Fruit fly (Drosophila melanogaster) whole organism, embryonic: ENCODE results near the gene Muc11A.

Source experiments
- CG12299 ChIP-seq: fragments of 200-800 bp; sonication (Bioruptor generic); optimal IDR thresholded peaks from 2 replicates; lab custom pipeline; 2018; ENCODE audit warnings: missing biosample characterization, mild to moderate bottlenecking, missing genetic modification characterization
- CG12391 ChIP-seq: fragments of 200-800 bp; sonication (Bioruptor generic); optimal IDR thresholded peaks from 3 replicates; lab custom pipeline; 2018; ENCODE audit warnings: missing biosample characterization, mild to moderate bottlenecking, missing genetic modification characterization, moderate library complexity
- CG18599 ChIP-seq: fragments of 200-800 bp; sonication (Bioruptor generic); optimal IDR thresholded peaks from 3 replicates; lab custom pipeline; 2017; ENCODE audit warnings: missing biosample characterization, missing genetic modification characterization, mild to moderate bottlenecking, moderate library complexity, missing genetic modification reagents
- CTCF ChIP-seq: fragments of 200-800 bp; sonication (Bioruptor generic); optimal IDR thresholded peaks from 2 replicates; lab custom pipeline; 2017; ENCODE audit warnings: missing biosample characterization, mild to moderate bottlenecking, missing genetic modification characterization, moderate library complexity
- CoRest ChIP-seq: fragments of 200-800 bp; sonication (Bioruptor generic); optimal IDR thresholded peaks from 3 replicates; lab custom pipeline; 2018; ENCODE audit warnings: missing biosample characterization, mild to moderate bottlenecking, missing genetic modification characterization, moderate library complexity
- Gug ChIP-seq: fragments of 200-800 bp; sonication (Bioruptor generic); IDR thresholded peaks from 4 replicates; pipeline ENCODE4 v1.3.6; 2022; ENCODE audit warnings: missing biosample characterization, missing genetic modification characterization
- NC2β ChIP-seq: fragments of 200-800 bp; sonication (Bioruptor generic); optimal IDR thresholded peaks from 2 replicates; lab custom pipeline; 2016; ENCODE audit warnings: missing biosample characterization, missing genetic modification characterization
- Rfx ChIP-seq: fragments of 200-800 bp; sonication (Bioruptor generic); IDR thresholded peaks from 2 replicates; pipeline ENCODE4 v1.3.6; 2022; ENCODE audit warnings: missing biosample characterization, missing genetic modification characterization
- Usf ChIP-seq: fragments of 200-800 bp; sonication (Bioruptor generic); optimal IDR thresholded peaks from 2 replicates; lab custom pipeline; 2017; ENCODE audit warnings: missing genotype, missing biosample characterization, missing genetic modification characterization
- Xrp1 ChIP-seq: fragments of 200-800 bp; sonication (Bioruptor generic); IDR thresholded peaks from 2 replicates; pipeline ENCODE4 v1.3.6; 2022; ENCODE audit warnings: missing biosample characterization, missing genetic modification characterization
- dm ChIP-seq: fragments of 200-800 bp; sonication (Bioruptor generic); optimal IDR thresholded peaks from 3 replicates; lab custom pipeline; 2016; ENCODE audit warnings: missing biosample characterization, missing genetic modification characterization
- fru ChIP-seq: fragments of >200 bp; optimal IDR thresholded peaks from 2 replicates; lab custom pipeline; 2017
- pho ChIP-seq: fragments of 200-800 bp; sonication (Bioruptor generic); optimal IDR thresholded peaks from 2 replicates; lab custom pipeline; 2016; ENCODE audit warnings: missing biosample characterization, missing genetic modification characterization
- pita ChIP-seq: fragments of 200-800 bp; sonication (Bioruptor generic); optimal IDR thresholded peaks from 2 replicates; lab custom pipeline; 2017; ENCODE audit warnings: missing biosample characterization, mild to moderate bottlenecking, missing genetic modification characterization

Muc11A gene

DNA sequence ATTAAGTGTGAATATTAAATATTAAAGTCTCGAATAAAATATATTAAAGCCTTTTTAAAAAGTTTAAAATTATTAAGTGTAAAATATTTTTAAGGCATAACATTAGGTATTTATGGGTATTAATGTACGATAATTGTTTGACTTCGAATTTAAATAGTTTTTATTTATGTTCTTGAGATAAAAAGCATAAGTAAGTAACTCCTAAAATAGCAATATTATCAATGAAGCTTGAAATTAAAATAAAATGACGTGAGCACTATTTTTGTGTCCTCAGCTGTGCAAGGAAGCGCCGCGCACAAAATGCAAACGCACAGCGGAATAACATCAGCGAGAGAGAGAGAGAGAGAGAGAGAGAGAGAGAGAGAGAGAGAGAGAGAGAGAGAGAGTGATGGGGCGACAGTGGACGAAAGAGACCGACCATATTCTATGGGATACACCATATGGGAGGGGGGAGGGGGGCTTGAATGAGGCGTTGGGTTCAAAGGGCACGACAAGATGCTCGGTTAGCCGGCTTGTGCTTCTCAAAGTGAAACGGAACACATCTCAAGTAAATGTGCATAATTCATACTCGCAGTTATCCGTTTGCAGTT, 30.7 kb downstream of the Muc11A start (continued):
- TF ChIP-seq CG18599 (GFP tag; lab: Kevin White, UChicago) (no peak), CoRest (tag; lab: Kevin White, UChicago) (peak; percentile 37), Usf (GFP tag; lab: Kevin White, UChicago) (no peak), CG12391 (tag; lab: Kevin White, UChicago) (peak; percentile 42)
- TF ChIP-seq, all 482 proteins: peak for 66

- no peak for TF ChIP-seq dm
- TF ChIP-seq pho (GFP tag; lab: Kevin White, UChicago), result no peak
- TF ChIP-seq Rfx (GFP tag; lab: Robert Waterston, UW), result peak; percentile 30; the same call in 1 of the 2 replicates
- TF ChIP-seq CG12299 (tag; lab: Kevin White, UChicago), result no peak
Measured at dm6 chrX:12103740-12104139, 44.1 kb downstream of the Muc11A start, which contains the start of gene CG11356. TSS of gene CG11356 (minus strand) at chrX:12103840.

DNA sequence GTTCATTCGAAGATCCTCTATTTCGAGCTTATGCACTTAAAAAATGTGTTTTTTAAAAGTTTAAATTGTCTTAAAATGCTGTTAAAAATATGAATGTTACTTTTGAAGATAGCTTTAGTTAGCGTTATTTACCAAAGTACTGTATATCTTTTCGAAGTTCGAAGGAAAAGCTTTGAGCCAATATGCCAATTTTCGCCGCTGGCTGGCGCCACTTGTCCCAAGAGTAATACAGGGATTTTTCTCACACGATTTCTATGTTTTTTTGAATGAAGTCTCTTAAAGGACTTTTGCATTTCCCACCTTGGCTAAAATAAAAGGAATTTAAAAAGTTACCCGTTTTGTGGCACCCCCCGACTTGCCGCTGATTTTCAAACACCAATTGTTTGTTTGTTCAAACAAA, 44.6 kb downstream of the Muc11A start:
- TF ChIP-seq fru (lab: Kevin White, UChicago) (no peak), Gug (no peak), Xrp1 (GFP tag; lab: Robert Waterston, UW) (no peak), pita (no peak), CTCF (peak; percentile 84)

- no peak for TF ChIP-seq NC2β
Measured at dm6 chrX:12106900-12107299, 47.3 kb downstream of the Muc11A start, which contains the start of gene CG2750. TSS of gene CG2750 (plus strand) at chrX:12107200.
